Fruit fly (Drosophila melanogaster) whole organism, embryonic: ENCODE results near the gene CG11596.

Experiments
- B-H1 ChIP-seq: fragments of 200-800 bp; sonication (Bioruptor generic); IDR thresholded peaks from 3 replicates; pipeline ENCODE4 v1.3.6; 2022; ENCODE audit warnings: missing biosample characterization, missing genetic modification characterization
- CG11456 ChIP-seq: fragments of 200-800 bp; sonication (Bioruptor generic); IDR thresholded peaks from 3 replicates; pipeline ENCODE4 v1.3.6; 2022; ENCODE audit warnings: missing biosample characterization, missing genetic modification characterization
- CG11696 ChIP-seq: fragments of 200-800 bp; sonication (Bioruptor generic); IDR thresholded peaks from 2 replicates; pipeline ENCODE4 v1.3.6; 2022; ENCODE audit warnings: missing biosample characterization, missing genetic modification characterization
- CG12236 ChIP-seq: fragments of 200-800 bp; sonication (Bioruptor generic); optimal IDR thresholded peaks from 2 replicates; lab custom pipeline; 2016; ENCODE audit warnings: missing biosample characterization, missing genetic modification characterization
- CG12769 ChIP-seq: fragments of 200-800 bp; sonication (Bioruptor generic); optimal IDR thresholded peaks from 2 replicates; lab custom pipeline; 2019; ENCODE audit warnings: missing biosample characterization, mild to moderate bottlenecking, missing genetic modification characterization, moderate library complexity
- CG13424 ChIP-seq: fragments of 200-800 bp; sonication (Bioruptor generic); optimal IDR thresholded peaks from 2 replicates; lab custom pipeline; 2019; ENCODE audit warnings: missing biosample characterization, mild to moderate bottlenecking, missing genetic modification characterization, moderate library complexity
- CG14014 ChIP-seq: fragments of 200-800 bp; sonication (Bioruptor generic); IDR thresholded peaks from 2 replicates; pipeline ENCODE4 v1.3.6; 2022; ENCODE audit warnings: missing biosample characterization, missing genetic modification characterization
- CG17359 ChIP-seq: fragments of 200-800 bp; sonication (Bioruptor generic); optimal IDR thresholded peaks from 3 replicates; lab custom pipeline; 2018; ENCODE audit warnings: missing biosample characterization, mild to moderate bottlenecking, missing genetic modification characterization, moderate library complexity
- CG1792 ChIP-seq: fragments of 200-800 bp; sonication (Bioruptor generic); optimal IDR thresholded peaks from 2 replicates; lab custom pipeline; 2016; ENCODE audit warnings: missing biosample characterization, missing genetic modification characterization
- CG18011 ChIP-seq: fragments of 200-800 bp; sonication (Bioruptor generic); optimal IDR thresholded peaks from 2 replicates; lab custom pipeline; 2017; ENCODE audit warnings: missing biosample characterization, missing genetic modification characterization, mild to moderate bottlenecking, moderate library complexity, missing genotype
- CG3065 ChIP-seq: fragments of 200-800 bp; sonication (Bioruptor generic); optimal IDR thresholded peaks from 2 replicates; lab custom pipeline; 2016; ENCODE audit warnings: missing biosample characterization, missing genetic modification characterization
- CG3726 ChIP-seq: fragments of 200-800 bp; sonication (Bioruptor generic); IDR thresholded peaks from 3 replicates; pipeline ENCODE4, ENCODE4 v1.3.6; 2022; ENCODE audit warnings: missing biosample characterization, missing genetic modification characterization
- CG3838 ChIP-seq: fragments of 200-800 bp; sonication (Bioruptor generic); optimal IDR thresholded peaks from 3 replicates; lab custom pipeline; 2016; ENCODE audit warnings: missing biosample characterization, missing genetic modification characterization
- CG4707 ChIP-seq: fragments of 200-800 bp; sonication (Bioruptor generic); optimal IDR thresholded peaks from 2 replicates; lab custom pipeline; 2018; ENCODE audit warnings: missing biosample characterization, mild to moderate bottlenecking, missing genetic modification characterization, moderate library complexity
- CG4854 ChIP-seq: fragments of 200-800 bp; sonication (Bioruptor generic); optimal IDR thresholded peaks from 2 replicates; lab custom pipeline; 2016; ENCODE audit warnings: missing biosample characterization, missing genetic modification characterization, inconsistent platforms
- CG5245 ChIP-seq: fragments of 200-800 bp; sonication (Bioruptor generic); optimal IDR thresholded peaks from 3 replicates; lab custom pipeline; 2016; ENCODE audit warnings: missing biosample characterization, missing genetic modification characterization
- CG6683 ChIP-seq: fragments of 200-800 bp; sonication (Bioruptor generic); optimal IDR thresholded peaks from 2 replicates; lab custom pipeline; 2017; ENCODE audit warnings: missing biosample characterization, mild to moderate bottlenecking, missing genetic modification characterization, missing genetic modification reagents
- CG7357 ChIP-seq: fragments of 200-800 bp; sonication (Bioruptor generic); IDR thresholded peaks from 3 replicates; pipeline ENCODE4 v1.3.6; 2022; ENCODE audit warnings: missing biosample characterization, missing genetic modification characterization
- CG8359 ChIP-seq: fragments of 200-800 bp; sonication (Bioruptor generic); optimal IDR thresholded peaks from 2 replicates; lab custom pipeline; 2017; ENCODE audit warnings: missing biosample characterization, mild to moderate bottlenecking, missing genetic modification characterization, borderline replicate concordance
- Camta ChIP-seq: fragments of 200-800 bp; sonication (Bioruptor generic); optimal IDR thresholded peaks from 2 replicates; lab custom pipeline; 2016; ENCODE audit warnings: missing biosample characterization, missing genetic modification characterization
- Drgx ChIP-seq: fragments of 200-800 bp; sonication (Bioruptor generic); IDR thresholded peaks from 2 replicates; pipeline ENCODE4 v1.3.6; 2022; ENCODE audit warnings: missing biosample characterization, missing genetic modification characterization
- Eip74EF ChIP-seq, 2 experiments: fragments of 200-800 bp in 1 of 2; fragments of >200 bp in 1 of 2; sonication (Bioruptor generic) in 1 of 2; optimal IDR thresholded peaks; 2 replicates each; lab custom pipeline; 2017 to 2019; ENCODE audit warnings: missing biosample characterization in 2 of 2, missing genetic modification characterization in 2 of 2, mild to moderate bottlenecking in 1 of 2, moderate library complexity in 1 of 2
- Hmx ChIP-seq: fragments of 200-800 bp; sonication (Bioruptor generic); optimal IDR thresholded peaks from 2 replicates; lab custom pipeline; 2016; ENCODE audit warnings: missing biosample characterization, missing genetic modification characterization
- Hr78 ChIP-seq, 2 experiments: fragments of 200-800 bp in 1 of 2; fragments of >200 bp in 1 of 2; sonication (Bioruptor generic) in 1 of 2; optimal IDR thresholded peaks; 2 replicates each; lab custom pipeline; 2017 to 2019; ENCODE audit warnings: missing biosample characterization in 2 of 2, missing genetic modification characterization in 2 of 2, mild to moderate bottlenecking in 1 of 2, moderate library complexity in 1 of 2
- Lhr ChIP-seq: fragments of 200-800 bp; sonication (Bioruptor generic); optimal IDR thresholded peaks from 3 replicates; lab custom pipeline; 2017; ENCODE audit warnings: mild to moderate bottlenecking, missing biosample characterization, missing genetic modification reagents, missing genetic modification characterization
- Lim3 ChIP-seq: fragments of 200-800 bp; sonication (Bioruptor generic); IDR thresholded peaks from 2 replicates; pipeline ENCODE4 v1.3.6; 2022; ENCODE audit warnings: missing biosample characterization, missing genetic modification characterization
- Sry-δ ChIP-seq: fragments of 200-800 bp; sonication (Bioruptor generic); optimal IDR thresholded peaks from 2 replicates; lab custom pipeline; 2016; ENCODE audit warnings: missing biosample characterization, missing genetic modification characterization
- Tbp ChIP-seq: fragments of >200 bp; optimal IDR thresholded peaks from 2 replicates; lab custom pipeline; 2018; ENCODE audit warnings: missing biosample characterization, missing genetic modification characterization
- Vsx1 ChIP-seq: fragments of 200-800 bp; sonication (Bioruptor generic); optimal IDR thresholded peaks from 2 replicates; lab custom pipeline; 2017; ENCODE audit warnings: missing biosample characterization, mild to moderate bottlenecking, missing genetic modification characterization, missing genetic modification reagents
- ase ChIP-seq: fragments of 200-800 bp; sonication (Bioruptor generic); IDR thresholded peaks from 3 replicates; pipeline ENCODE4 v1.3.6; 2022; ENCODE audit warnings: missing biosample characterization, missing genetic modification characterization
- cwo ChIP-seq: fragments of 200-800 bp; sonication (Bioruptor generic); optimal IDR thresholded peaks from 3 replicates; lab custom pipeline; 2017; ENCODE audit warnings: missing biosample characterization, missing genetic modification characterization, mild to moderate bottlenecking, moderate library complexity, missing genetic modification reagents
- dmrt11E ChIP-seq: fragments of 200-800 bp; sonication (Bioruptor generic); optimal IDR thresholded peaks from 3 replicates; lab custom pipeline; 2018; ENCODE audit warnings: missing biosample characterization, mild to moderate bottlenecking, missing genetic modification characterization, moderate library complexity
- fu2 ChIP-seq: fragments of 200-800 bp; sonication (Bioruptor generic); optimal IDR thresholded peaks from 2 replicates; lab custom pipeline; 2016; ENCODE audit warnings: missing biosample characterization, missing genetic modification characterization
- gcm ChIP-seq: fragments of 200-800 bp; sonication (Bioruptor generic); optimal IDR thresholded peaks from 2 replicates; lab custom pipeline; 2019; ENCODE audit warnings: missing biosample characterization, mild to moderate bottlenecking, missing genetic modification characterization, moderate library complexity
- gro ChIP-seq: fragments of 200-800 bp; sonication (Bioruptor generic); optimal IDR thresholded peaks from 2 replicates; lab custom pipeline; 2016; ENCODE audit warnings: missing biosample characterization, missing genetic modification characterization
- ham ChIP-seq: fragments of 200-800 bp; sonication (Bioruptor generic); IDR thresholded peaks from 2 replicates; pipeline ENCODE4 v1.3.6; 2022; ENCODE audit warnings: missing biosample characterization, missing genetic modification characterization
- jigr1 ChIP-seq: fragments of 200-800 bp; sonication (Bioruptor generic); IDR thresholded peaks from 3 replicates; pipeline ENCODE4 v1.3.6; 2022; ENCODE audit warnings: missing biosample characterization, missing genetic modification characterization
- lola ChIP-seq, 3 experiments: fragments of >200 bp in 2 of 3; fragments of 200-800 bp in 1 of 3; sonication (Bioruptor generic) in 1 of 3; optimal IDR thresholded peaks; 2 replicates each; lab custom pipeline; 2017 to 2019; ENCODE audit warnings: missing biosample characterization in 3 of 3, missing genetic modification characterization in 3 of 3, mild to moderate bottlenecking in 1 of 3, moderate library complexity in 1 of 3
- nom ChIP-seq: fragments of 200-800 bp; sonication (Bioruptor generic); optimal IDR thresholded peaks from 2 replicates; lab custom pipeline; 2017; ENCODE audit warnings: missing biosample characterization, missing genetic modification characterization, mild to moderate bottlenecking, moderate library complexity, missing genetic modification reagents
- onecut ChIP-seq: fragments of 200-800 bp; sonication (Bioruptor generic); IDR thresholded peaks from 2 replicates; pipeline ENCODE4 v1.3.6; 2022; ENCODE audit warnings: missing biosample characterization, missing genetic modification characterization
- org-1 ChIP-seq: fragments of 200-800 bp; sonication (Bioruptor generic); optimal IDR thresholded peaks from 2 replicates; lab custom pipeline; 2017; ENCODE audit warnings: missing biosample characterization, missing genetic modification characterization
- pfk ChIP-seq: fragments of 200-800 bp; sonication (Bioruptor generic); optimal IDR thresholded peaks from 2 replicates; lab custom pipeline; 2018; ENCODE audit warnings: missing biosample characterization, mild to moderate bottlenecking, missing genetic modification characterization, moderate library complexity
- so ChIP-seq: fragments of 200-800 bp; sonication (Bioruptor generic); IDR thresholded peaks from 3 replicates; pipeline ENCODE4 v1.3.6; 2022; ENCODE audit warnings: missing biosample characterization, missing genetic modification characterization
- sob ChIP-seq: fragments of 200-800 bp; sonication (Bioruptor generic); IDR thresholded peaks from 2 replicates; pipeline ENCODE4 v1.3.6; 2022; ENCODE audit warnings: missing biosample characterization, missing genetic modification characterization
- sug ChIP-seq: fragments of 200-800 bp; optimal IDR thresholded peaks from 2 replicates; lab custom pipeline; 2019; ENCODE audit warnings: missing biosample characterization, mild to moderate bottlenecking, missing genetic modification characterization, moderate library complexity
- toy ChIP-seq: fragments of 200-800 bp; sonication (Bioruptor generic); IDR thresholded peaks from 2 replicates; pipeline ENCODE4 v1.3.6; 2022; ENCODE audit warnings: missing biosample characterization, missing genetic modification characterization
- trem ChIP-seq: fragments of 200-800 bp; optimal IDR thresholded peaks from 3 replicates; lab custom pipeline; 2019; ENCODE audit warnings: missing biosample characterization, mild to moderate bottlenecking, missing genetic modification characterization, moderate library complexity
- yki ChIP-seq: fragments of >200 bp; optimal IDR thresholded peaks from 3 replicates; lab custom pipeline; 2018
- zen ChIP-seq: fragments of 200-800 bp; sonication (Bioruptor generic); optimal IDR thresholded peaks from 3 replicates; lab custom pipeline; 2018; ENCODE audit warnings: missing biosample characterization, mild to moderate bottlenecking, missing genetic modification characterization, moderate library complexity

CG11596 gene

dm6 chrX:1947178-1947872 is 19.8 kb downstream of the CG11596 start (continued):
- peak; percentile 84 for TF ChIP-seq CG6683 (GFP tag; lab: Kevin White, UChicago)
- TF ChIP-seq Lhr (GFP tag; lab: Kevin White, UChicago): peak; percentile 96
- TF ChIP-seq CG3065 (GFP tag; lab: Kevin White, UChicago): peak; percentile 85
- peak; percentile 75 for TF ChIP-seq fu2 (GFP tag; lab: Kevin White, UChicago)
- TF ChIP-seq sug: peak; percentile 73
- TF ChIP-seq dmrt11E (tag; lab: Kevin White, UChicago): peak; percentile 99
- peak; percentile 96 for TF ChIP-seq so
- peak; percentile 97 for TF ChIP-seq CG5245 (GFP tag; lab: Kevin White, UChicago)
- TF ChIP-seq onecut: peak; percentile 93
- TF ChIP-seq CG4854 (GFP tag; lab: Kevin White, UChicago): peak; percentile 89
- peak; percentile 98 for TF ChIP-seq Drgx (GFP tag; lab: Robert Waterston, UW)
- TF ChIP-seq jigr1 (GFP tag; lab: Robert Waterston, UW): peak; percentile 79
- TF ChIP-seq Eip74EF (GFP tag; optimal IDR thresholded peaks at IDR 0.05; lab: Kevin White, UChicago): peak in 1 of 2 experiments; percentile 96
- TF ChIP-seq Hmx: peak; percentile 76
- TF ChIP-seq CG3726: peak; percentile 95
- TF ChIP-seq Sry-δ: peak; percentile 55
- TF ChIP-seq Hr78 (GFP tag; optimal IDR thresholded peaks at IDR 0.05; lab: Kevin White, UChicago): peak in 1 of 2 experiments; percentile 92
- peak; percentile 96 for TF ChIP-seq CG4707
- peak; percentile 96 for TF ChIP-seq CG12236 (GFP tag; lab: Kevin White, UChicago)
- TF ChIP-seq CG14014 (GFP tag; lab: Robert Waterston, UW): peak; percentile 90
- TF ChIP-seq org-1 (GFP tag; lab: Kevin White, UChicago): peak; percentile 95
- peak; percentile 97 for TF ChIP-seq CG13424 (tag; lab: Kevin White, UChicago)
- peak; percentile 71 for TF ChIP-seq gro (GFP tag; lab: Kevin White, UChicago)
- TF ChIP-seq CG1792 (GFP tag; lab: Kevin White, UChicago): peak; percentile 91
- TF ChIP-seq yki (lab: Kevin White, UChicago): no peak
- peak; percentile 85 for TF ChIP-seq CG3838 (GFP tag; lab: Kevin White, UChicago)
- peak; percentile 89 for TF ChIP-seq Vsx1
- peak; percentile 96 for TF ChIP-seq trem (tag; lab: Kevin White, UChicago)
- TF ChIP-seq CG17359 (tag; lab: Kevin White, UChicago): peak; percentile 98
- TF ChIP-seq pfk (GFP tag; lab: Kevin White, UChicago): no peak
- TF ChIP-seq Tbp (GFP tag; lab: Kevin White, UChicago): no peak
- peak; percentile 92 for TF ChIP-seq sob (GFP tag; lab: Robert Waterston, UW)
- peak; percentile 90 for TF ChIP-seq CG11456 (GFP tag; lab: Robert Waterston, UW)
- TF ChIP-seq ase (GFP tag; lab: Robert Waterston, UW): peak; percentile 95
- peak; percentile 98 for TF ChIP-seq zen (tag; lab: Kevin White, UChicago)
- TF ChIP-seq Lim3: peak; percentile 72
- peak in 1 of 3 experiments; percentile 98 for TF ChIP-seq lola (GFP tag; optimal IDR thresholded peaks at IDR 0.05; lab: Kevin White, UChicago)
- peak; percentile 74 for TF ChIP-seq CG18011
- TF ChIP-seq CG8359 (GFP tag; lab: Kevin White, UChicago): peak; percentile 93
- peak; percentile 86 for TF ChIP-seq cwo (GFP tag; lab: Kevin White, UChicago)
- TF ChIP-seq nom (GFP tag; lab: Kevin White, UChicago): peak; percentile 91
- peak; percentile 75 for TF ChIP-seq toy (GFP tag; lab: Robert Waterston, UW)
- TF ChIP-seq B-H1: peak; percentile 92
- peak; percentile 95 for TF ChIP-seq CG12769
- peak; percentile 97 for TF ChIP-seq gcm (GFP tag; lab: Kevin White, UChicago)
- TF ChIP-seq CG7357: peak; percentile 85
- TF ChIP-seq Camta (GFP tag; lab: Kevin White, UChicago): peak; percentile 96
- peak; percentile 63; the same call in 1 of the 2 replicates for TF ChIP-seq ham (GFP tag; lab: Robert Waterston, UW)
- peak; percentile 85 for TF ChIP-seq CG11696 (GFP tag; lab: Robert Waterston, UW)
